Worm (Caenorhabditis elegans): ENCODE results near the gene M03E7.3.
A peak's percentile ranks its signal among the peaks of the same experiment; 100 is the strongest.

M03E7.3 gene

ce11 chrV:5606255-5606654 lies 8.6 kb upstream of the M03E7.3 start, which contains the start of gene CD4.1:
CD4.1 (plus strand) TSS chrV:5606555.
- TF ChIP-seq snpc-4 (tag; optimal IDR thresholded peaks at IDR 0.05) (no peak), sma-3 (GFP tag; optimal IDR thresholded peaks at IDR 0.05) (no peak), gmeb-1 (tag; optimal IDR thresholded peaks at IDR 0.05) (no peak), alr-1 (tag; optimal IDR thresholded peaks at IDR 0.05) (no peak), lin-13 (GFP tag; optimal IDR thresholded peaks at IDR 0.05) (no peak), sem-4 (tag; optimal IDR thresholded peaks at IDR 0.05) (no peak), peb-1 (tag; optimal IDR thresholded peaks at IDR 0.05) (no peak), lin-11 (tag; optimal IDR thresholded peaks at IDR 0.05) (no peak), nhr-6 (tag; optimal IDR thresholded peaks at IDR 0.05) (no peak), nhr-129 (tag; optimal IDR thresholded peaks at IDR 0.05) (no peak), elt-1 (tag; optimal IDR thresholded peaks at IDR 0.05) (no peak), crh-2 (tag; optimal IDR thresholded peaks at IDR 0.05) (no peak), R02D3.7 (tag; optimal IDR thresholded peaks at IDR 0.05) (no peak)

DNA sequence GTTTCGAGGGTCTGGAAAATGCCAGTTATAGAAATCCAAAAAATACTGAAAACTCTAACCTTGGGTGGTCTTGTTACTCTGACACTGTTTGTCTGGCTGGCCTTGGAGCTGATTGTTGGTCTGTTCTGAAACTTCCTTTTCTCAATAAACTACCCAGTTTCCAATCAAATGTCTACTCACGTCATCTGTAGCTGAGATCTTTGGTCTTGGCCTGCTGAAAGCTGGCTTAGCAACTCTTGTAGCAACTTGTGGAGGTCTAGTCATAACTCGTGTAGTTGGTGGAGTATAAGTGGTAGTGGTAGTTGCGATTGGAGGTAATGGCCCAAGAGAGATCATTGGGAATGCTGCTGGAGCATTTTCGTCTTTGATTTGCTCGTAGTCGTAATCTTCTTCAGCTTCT lies 4.6 kb upstream of the M03E7.3 start:
- no peak for TF ChIP-seq unc-39 (tag; optimal IDR thresholded peaks at IDR 0.05)

- TF ChIP-seq blmp-1 (tag; optimal IDR thresholded peaks at IDR 0.05; ENCODE audit: insufficient read depth) (no peak), mdl-1 (tag; optimal IDR thresholded peaks at IDR 0.05) (no peak), mbf-1 (tag; optimal IDR thresholded peaks at IDR 0.05) (no peak), nhr-21 (tag; optimal IDR thresholded peaks at IDR 0.05) (no peak), nhr-77 (tag; optimal IDR thresholded peaks at IDR 0.05) (no peak), ztf-4 (tag; optimal IDR thresholded peaks at IDR 0.05) (no peak), nhr-11 (tag; optimal IDR thresholded peaks at IDR 0.05) (no peak), mab-5 (tag; optimal IDR thresholded peaks at IDR 0.05) (no peak), elt-3 (tag; optimal IDR thresholded peaks at IDR 0.05) (no peak), sma-3 (GFP tag; optimal IDR thresholded peaks at IDR 0.05) (no peak), ama-1 (optimal IDR thresholded peaks at IDR 0.05) (no peak), snpc-4 (tag; optimal IDR thresholded peaks at IDR 0.05) (no peak), Y55F3AM.14 (GFP tag; optimal IDR thresholded peaks at IDR 0.05) (no peak), nhr-12 (tag; optimal IDR thresholded peaks at IDR 0.05) (no peak)
Measured at ce11 chrV:5613109-5613508, 1.7 kb upstream of the M03E7.3 start, which contains the start of gene lrpc-1. lrpc-1 (minus strand) TSS chrV:5613209.

DNA sequence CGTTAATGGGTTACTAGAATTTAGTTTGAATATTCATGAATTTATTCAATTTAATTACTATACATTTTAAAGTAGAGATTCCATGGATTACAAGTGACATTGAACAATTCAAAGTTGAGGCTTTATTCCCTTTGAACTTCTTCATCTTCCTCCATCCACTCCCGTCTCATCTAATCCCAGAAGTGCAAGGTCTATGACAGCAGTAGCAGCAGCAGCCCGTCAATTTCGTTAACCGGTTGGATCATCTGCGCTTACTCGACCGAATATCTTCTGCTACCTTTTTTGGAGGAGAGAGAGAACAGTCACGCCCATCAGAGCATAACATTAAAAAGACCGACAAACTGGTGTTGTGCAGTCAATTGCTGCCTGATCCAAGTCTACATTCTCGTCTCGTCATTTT lies 2.5 kb downstream of the M03E7.3 start, which contains the start of gene M03E7.2:
TSS of gene M03E7.2 (plus strand) at position 301 of the 400 bp plus-strand sequence.
- TF ChIP-seq sma-9 (GFP tag; optimal IDR thresholded peaks at IDR 0.05) (no peak), sma-9 (tag; optimal IDR thresholded peaks at IDR 0.05) (no peak), mab-5 (tag; optimal IDR thresholded peaks at IDR 0.05) (no peak), ZK546.5 (tag; optimal IDR thresholded peaks at IDR 0.05) (no peak), zag-1 (tag; optimal IDR thresholded peaks at IDR 0.05) (no peak), nhr-6 (tag; optimal IDR thresholded peaks at IDR 0.05) (no peak), peb-1 (tag; optimal IDR thresholded peaks at IDR 0.05) (no peak), ztf-4 (tag; optimal IDR thresholded peaks at IDR 0.05) (no peak), unc-39 (tag; optimal IDR thresholded peaks at IDR 0.05) (no peak), dmd-4 (tag; optimal IDR thresholded peaks at IDR 0.05) (no peak), nhr-23 (tag; optimal IDR thresholded peaks at IDR 0.05) (no peak), ztf-1 (GFP tag; conservative IDR thresholded peaks at IDR 0.05) (no peak), mdl-1 (tag; optimal IDR thresholded peaks at IDR 0.05) (no peak), skn-1 (tag; optimal IDR thresholded peaks at IDR 0.05) (no peak), F13H6.1 (tag; optimal IDR thresholded peaks at IDR 0.05) (no peak)

ce11 chrV:5619372-5619771 lies 4.5 kb downstream of the M03E7.3 start:
- TF ChIP-seq lin-39 (tag; optimal IDR thresholded peaks at IDR 0.05) (no peak), unc-55 (GFP tag; optimal IDR thresholded peaks at IDR 0.05) (peak; percentile 48), ztf-4 (tag; optimal IDR thresholded peaks at IDR 0.05) (no peak), lsy-2 (tag; optimal IDR thresholded peaks at IDR 0.05) (peak in 1 of 2 experiments; percentile 73)

Measured in whole organism, L2 larva.